Fruit fly (Drosophila melanogaster) whole organism, embryonic: ENCODE data around the gene CG45065.

ENCODE experiments used
- CG17912 ChIP-seq: fragments of 200-800 bp; sonication (Bioruptor generic); optimal IDR thresholded peaks from 2 replicates; lab custom pipeline; 2018; ENCODE audit warnings: missing biosample characterization, mild to moderate bottlenecking, missing genetic modification characterization
- CG2116 ChIP-seq: fragments of 200-800 bp; sonication (Bioruptor generic); optimal IDR thresholded peaks from 3 replicates; lab custom pipeline; 2018; ENCODE audit warnings: missing biosample characterization, mild to moderate bottlenecking, missing genetic modification characterization
- ewg ChIP-seq: fragments of 200-800 bp; sonication (Bioruptor generic); optimal IDR thresholded peaks from 3 replicates; lab custom pipeline; 2017; ENCODE audit warnings: mild to moderate bottlenecking, missing biosample characterization, missing genetic modification reagents, missing genetic modification characterization

dm6 chrX:14896791-14897190 is 14.4 kb upstream of the CG45065 start, which contains the start of gene CG9514:
- no peak for TF ChIP-seq CG17912 (GFP tag; lab: Kevin White, UChicago)
- no peak for TF ChIP-seq CG2116 (GFP tag; lab: Kevin White, UChicago)
- no peak for TF ChIP-seq ewg (GFP tag; lab: Kevin White, UChicago)
